Fruit fly (Drosophila melanogaster): ENCODE data around the gene CG9915.

DNA sequence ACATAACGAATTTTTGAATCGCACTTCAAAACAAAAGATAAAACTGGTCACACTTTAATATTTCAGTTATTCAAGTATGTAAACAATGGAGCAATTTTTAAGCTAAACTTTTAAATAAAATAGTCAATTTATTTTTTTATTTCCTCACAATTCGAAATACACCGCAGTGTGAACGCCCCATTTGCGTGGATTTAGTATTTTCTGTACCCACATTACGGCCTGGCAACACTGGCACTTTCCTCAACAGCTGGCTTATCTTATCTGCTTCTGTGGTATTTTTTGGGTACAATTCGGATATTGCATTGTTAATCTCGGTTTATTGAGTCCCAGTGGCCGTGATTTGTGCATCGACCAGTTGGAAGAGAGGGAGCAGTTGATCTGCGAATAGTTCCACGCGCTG lies 37.1 kb upstream of the CG9915 start, which contains the start of gene sl:
- no peak for TF ChIP-seq OdsH (GFP tag; optimal IDR thresholded peaks at IDR 0.05)
- no peak for TF ChIP-seq CG9139 (GFP tag; optimal IDR thresholded peaks at IDR 0.05)
- TF ChIP-seq spab (GFP tag; optimal IDR thresholded peaks at IDR 0.05): no peak
- no peak for TF ChIP-seq Ets21C (GFP tag; optimal IDR thresholded peaks at IDR 0.05)
- TF ChIP-seq Smox (GFP tag; optimal IDR thresholded peaks at IDR 0.05): no peak
- no peak for TF ChIP-seq CG10631 (GFP tag; optimal IDR thresholded peaks at IDR 0.05)
- TF ChIP-seq eg (GFP tag; IDR thresholded peaks at IDR 0.05): no peak
- TF ChIP-seq CG16779 (tag; optimal IDR thresholded peaks at IDR 0.05): no peak
- no peak for TF ChIP-seq Lpt (GFP tag; optimal IDR thresholded peaks at IDR 0.05)
- TF ChIP-seq Hr39 (GFP tag; optimal IDR thresholded peaks at IDR 0.05): no peak
- TF ChIP-seq acj6 (GFP tag; optimal IDR thresholded peaks at IDR 0.05): no peak
- TF ChIP-seq Eip75B (GFP tag; optimal IDR thresholded peaks at IDR 0.05): no peak
- TF ChIP-seq CG32006 (GFP tag; optimal IDR thresholded peaks at IDR 0.05): no peak

Measured in whole organism, prepupa.